Fruit fly (Drosophila melanogaster): ENCODE data around the gene gny.

gny gene

DNA sequence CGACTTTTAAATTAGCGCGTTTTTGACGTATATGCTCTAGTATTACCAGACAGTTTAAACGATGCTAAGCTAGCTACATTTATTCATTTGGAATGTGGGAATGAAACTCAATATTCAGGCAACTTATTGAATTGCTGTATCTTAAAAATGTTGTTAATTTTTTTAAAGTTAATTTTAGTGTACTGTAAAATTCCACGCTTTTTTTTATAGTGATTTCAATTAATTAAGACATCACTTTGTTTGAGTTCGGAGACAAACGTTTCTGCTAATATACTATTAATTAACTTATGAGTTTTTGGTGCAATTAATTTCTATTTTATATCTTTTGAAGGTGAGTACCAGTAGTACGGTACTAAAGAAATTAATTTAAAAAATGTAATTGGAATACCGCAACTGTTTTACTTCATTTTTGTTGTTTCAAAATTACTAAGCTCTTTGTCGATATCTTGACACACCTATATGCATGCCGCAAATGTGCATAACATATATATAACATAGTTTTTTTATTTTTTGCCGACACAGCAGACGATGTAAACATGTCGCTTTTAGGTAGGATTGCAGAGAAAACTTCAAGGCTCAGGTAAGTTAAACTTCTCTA, 6.4 kb downstream of the gny start, which contains the start of the genes Cdk1 and mRpS7 (continued):
- no peak for TF ChIP-seq CG3065 (GFP tag; optimal IDR thresholded peaks at IDR 0.05)
- TF ChIP-seq ab (GFP tag; optimal IDR thresholded peaks at IDR 0.05) = no peak
- TF ChIP-seq ewg (GFP tag; optimal IDR thresholded peaks at IDR 0.05) = peak; percentile 52
- no peak for TF ChIP-seq sr (GFP tag; IDR thresholded peaks at IDR 0.05)
- peak; percentile 28 for TF ChIP-seq CG9797 (GFP tag; optimal IDR thresholded peaks at IDR 0.05)
- TF ChIP-seq bowl (GFP tag; IDR thresholded peaks at IDR 0.05) = no peak
- peak; percentile 69 for TF ChIP-seq Xrp1 (GFP tag; IDR thresholded peaks at IDR 0.05)
- no peak for TF ChIP-seq Stat92E (GFP tag; optimal IDR thresholded peaks at IDR 0.05)
- TF ChIP-seq dan (GFP tag; IDR thresholded peaks at IDR 0.05) = no peak
- TF ChIP-seq mld (GFP tag; IDR thresholded peaks at IDR 0.05; ENCODE audit: partially characterized antibody) = no peak
- TF ChIP-seq Hr39 (optimal IDR thresholded peaks at IDR 0.05) = no peak
- no peak for TF ChIP-seq HLHmδ (GFP tag; optimal IDR thresholded peaks at IDR 0.05)
- TF ChIP-seq Hmx (GFP tag; optimal IDR thresholded peaks at IDR 0.05) = peak; percentile 37
- TF ChIP-seq Aef1 (GFP tag; IDR thresholded peaks at IDR 0.05) = peak; percentile 53
- TF ChIP-seq CG1024 (GFP tag; IDR thresholded peaks at IDR 0.05) = peak; percentile 69; the same call in 1 of the 2 replicates
- peak in 1 of 2 experiments; percentile 35 for TF ChIP-seq crp (GFP tag; optimal IDR thresholded peaks at IDR 0.05)
- TF ChIP-seq hth (optimal IDR thresholded peaks at IDR 0.05) = no peak
- TF ChIP-seq abd-A (tag; optimal IDR thresholded peaks at IDR 0.05) = no peak
- peak; percentile 40 for TF ChIP-seq Usf (GFP tag; optimal IDR thresholded peaks at IDR 0.05)
- TF ChIP-seq Myb (GFP tag; optimal IDR thresholded peaks at IDR 0.05) = peak; percentile 40
- peak; percentile 26 for TF ChIP-seq CG30431 (GFP tag; optimal IDR thresholded peaks at IDR 0.05)
- TF ChIP-seq her (GFP tag; optimal IDR thresholded peaks at IDR 0.05) = no peak
- peak; percentile 87 for TF ChIP-seq CG2678 (tag; optimal IDR thresholded peaks at IDR 0.05)
- peak; percentile 57 for TF ChIP-seq croc (GFP tag; conservative IDR thresholded peaks at IDR 0.05)
- peak; percentile 80 for TF ChIP-seq CG2120 (GFP tag; optimal IDR thresholded peaks at IDR 0.05)
- TF ChIP-seq CG3726 (GFP tag; IDR thresholded peaks at IDR 0.05) = 0 out of 3 replicates have a peak, but pooled peaks have one; percentile 54
- TF ChIP-seq Opbp (GFP tag; IDR thresholded peaks at IDR 0.05; ENCODE audit: partially characterized antibody) = no peak
- TF ChIP-seq emc (GFP tag; optimal IDR thresholded peaks at IDR 0.05) = no peak
- no peak for TF ChIP-seq br (optimal IDR thresholded peaks at IDR 0.05)
- TF ChIP-seq CG12744 (GFP tag; optimal IDR thresholded peaks at IDR 0.05) = peak; percentile 30
- peak; percentile 46 for TF ChIP-seq CG10654 (GFP tag; optimal IDR thresholded peaks at IDR 0.05)
- no peak for TF ChIP-seq Nf-YA (GFP tag; IDR thresholded peaks at IDR 0.05)
- TF ChIP-seq CG17186 (GFP tag; optimal IDR thresholded peaks at IDR 0.05) = peak; percentile 30
- TF ChIP-seq ro (GFP tag; IDR thresholded peaks at IDR 0.05) = no peak
- TF ChIP-seq amos (GFP tag; IDR thresholded peaks at IDR 0.05; ENCODE audit: partially characterized antibody) = no peak
- TF ChIP-seq Gsc (GFP tag; IDR thresholded peaks at IDR 0.05) = no peak
- TF ChIP-seq CG12104 (GFP tag; optimal IDR thresholded peaks at IDR 0.05) = peak; percentile 63
- no peak for TF ChIP-seq CG9876 (GFP tag; optimal IDR thresholded peaks at IDR 0.05)
- TF ChIP-seq fd102C (GFP tag; optimal IDR thresholded peaks at IDR 0.05) = no peak
- TF ChIP-seq CG32532 (GFP tag; IDR thresholded peaks at IDR 0.05) = peak; percentile 77
- TF ChIP-seq az2 (GFP tag; optimal IDR thresholded peaks at IDR 0.05) = peak; percentile 67
- peak; percentile 77 for TF ChIP-seq Oli (tag; optimal IDR thresholded peaks at IDR 0.05)
- TF ChIP-seq toy (GFP tag; IDR thresholded peaks at IDR 0.05) = no peak
- TF ChIP-seq chinmo (GFP tag; IDR thresholded peaks at IDR 0.05; ENCODE audit: partially characterized antibody) = no peak
- TF ChIP-seq CG10979 (tag; optimal IDR thresholded peaks at IDR 0.05) = peak; percentile 70
- peak; percentile 74 for TF ChIP-seq Fer3 (tag; optimal IDR thresholded peaks at IDR 0.05)
- no peak for TF ChIP-seq CG34224 (GFP tag; IDR thresholded peaks at IDR 0.05; ENCODE audit: partially characterized antibody)
- no peak for TF ChIP-seq CG7987 (GFP tag; optimal IDR thresholded peaks at IDR 0.05)
- TF ChIP-seq HLH3B (GFP tag; IDR thresholded peaks at IDR 0.05) = no peak
- peak; percentile 82; the same call in 2 of the 3 replicates for TF ChIP-seq ci (GFP tag; IDR thresholded peaks at IDR 0.05)
- no peak for TF ChIP-seq cas (GFP tag; IDR thresholded peaks at IDR 0.05)
